Worm (Caenorhabditis elegans): ENCODE data around the gene W06G6.9.

DNA sequence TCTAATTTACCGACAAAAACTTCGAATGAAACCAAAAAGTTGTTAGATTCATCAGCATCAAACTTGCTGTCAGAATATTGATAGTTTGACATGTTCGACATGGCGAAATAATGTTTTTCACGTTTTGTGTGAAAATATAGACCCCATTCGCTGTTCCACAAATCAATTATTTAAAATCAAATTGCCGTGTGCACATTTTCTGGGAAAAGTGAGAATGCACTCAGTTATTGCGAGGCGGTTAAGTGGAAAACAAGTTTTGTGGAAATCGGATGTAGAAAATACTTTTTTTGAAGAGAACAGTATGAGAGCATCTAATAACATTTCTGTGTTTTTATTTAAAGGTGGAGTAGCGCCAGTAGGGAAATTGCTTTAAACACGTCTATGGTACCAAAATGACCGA lies 47.5 kb upstream of the W06G6.9 start, which contains the start of gene srw-42:
- TF ChIP-seq ztf-4 (tag; optimal IDR thresholded peaks at IDR 0.05) (no peak), unc-62 (GFP tag; optimal IDR thresholded peaks at IDR 0.05) (no peak)

Data from whole organism, L2 larva.